Worm (Caenorhabditis elegans) whole organism, young adult: ENCODE data around the gene Y55F3BR.6.

ENCODE experiments used
- B0019.2 ChIP-seq: fragments of 200-800 bp; sonication (Bioruptor generic); conservative IDR thresholded peaks from 2 replicates; pipeline ENCODE4 v1.3.6; 2022; ENCODE audit warnings: missing genetic modification reagents, missing genetic modification characterization, missing compliant biosample characterization
- B0261.1 ChIP-seq: sonication (generic microtip); optimal IDR thresholded peaks from 2 replicates; lab custom pipeline; 2016; ENCODE audit warnings: mild to moderate bottlenecking, missing genetic modification characterization, moderate library complexity, missing compliant biosample characterization
- B0336.3 ChIP-seq: fragments of 200-800 bp; sonication (Bioruptor generic); IDR thresholded peaks from 2 replicates; pipeline ENCODE4 v1.3.6; 2022; ENCODE audit warnings: missing genetic modification characterization, missing compliant biosample characterization
- F23B12.7 ChIP-seq: sonication (generic microtip); optimal IDR thresholded peaks from 2 replicates; lab custom pipeline; 2017; ENCODE audit warnings: missing genetic modification characterization, mild to moderate bottlenecking, missing compliant biosample characterization, antibody characterized with exemption, moderate library complexity; ENCODE audit not compliant: insufficient read depth
- F33H1.4 ChIP-seq: fragments of 200-800 bp; sonication (Bioruptor generic); IDR thresholded peaks from 2 replicates; pipeline ENCODE4 v1.3.6; 2022; ENCODE audit warnings: missing genetic modification reagents, missing genetic modification characterization, missing compliant biosample characterization
- K11D2.4 ChIP-seq: fragments of 200-800 bp; sonication (Bioruptor generic); IDR thresholded peaks from 2 replicates; pipeline ENCODE4 v1.3.6; 2022; ENCODE audit warnings: missing genetic modification reagents, missing genetic modification characterization, missing compliant biosample characterization
- Y53F4B.3 ChIP-seq: fragments of 200-800 bp; sonication (Bioruptor generic); IDR thresholded peaks from 2 replicates; pipeline ENCODE4 v1.3.6; 2022; ENCODE audit warnings: missing genetic modification reagents, missing genetic modification characterization, missing compliant biosample characterization
- Y56A3A.18 ChIP-seq: fragments of 200-800 bp; sonication (Bioruptor generic); IDR thresholded peaks from 2 replicates; pipeline ENCODE4 v1.3.6; 2022; ENCODE audit warnings: missing genetic modification reagents, missing genetic modification characterization, missing compliant biosample characterization
- Y79H2A.3 ChIP-seq: fragments of 200-800 bp; sonication (Bioruptor generic); conservative IDR thresholded peaks from 2 replicates; pipeline ENCODE4 v1.3.6; 2022; ENCODE audit warnings: missing genetic modification reagents, missing genetic modification characterization, missing compliant biosample characterization
- aptf-3 ChIP-seq: fragments of 200-800 bp; sonication (Bioruptor generic); IDR thresholded peaks from 2 replicates; pipeline ENCODE4 v1.3.6; 2022; ENCODE audit warnings: missing genetic modification characterization, missing compliant biosample characterization
- attf-3 ChIP-seq: fragments of 200-800 bp; sonication (Bioruptor generic); conservative IDR thresholded peaks from 2 replicates; pipeline ENCODE4 v1.3.6; 2022; ENCODE audit warnings: missing genetic modification reagents, missing genetic modification characterization, missing compliant biosample characterization
- bed-2 ChIP-seq: fragments of 200-800 bp; sonication (Bioruptor generic); IDR thresholded peaks from 2 replicates; pipeline ENCODE4 v1.3.6; 2022; ENCODE audit warnings: missing genetic modification reagents, missing genetic modification characterization, missing compliant biosample characterization
- cebp-1 ChIP-seq, 2 experiments: fragments of 200-800 bp in 1 of 2; sonication (Bioruptor generic) in 1 of 2; sonication (generic microtip) in 1 of 2; IDR thresholded peaks in 1 of 2; optimal IDR thresholded peaks in 1 of 2; 2 replicates each; pipeline versions ENCODE4 v1.3.6 to Lab custom; 2017 to 2022; ENCODE audit warnings: missing compliant biosample characterization in 2 of 2, missing genetic modification characterization in 2 of 2, mild to moderate bottlenecking in 1 of 2, missing genetic modification reagents in 1 of 2, moderate library complexity in 1 of 2
- ceh-27 ChIP-seq: fragments of 200-800 bp; sonication (Bioruptor generic); optimal IDR thresholded peaks from 2 replicates; lab custom pipeline; 2018; ENCODE audit warnings: mild to moderate bottlenecking, missing genetic modification characterization, moderate library complexity, missing compliant biosample characterization
- die-1 ChIP-seq: sonication (generic microtip); optimal IDR thresholded peaks from 2 replicates; lab custom pipeline; 2016; ENCODE audit warnings: missing genotype, mild to moderate bottlenecking, missing genetic modification characterization, missing compliant biosample characterization
- dpff-1 ChIP-seq: sonication (generic microtip); optimal IDR thresholded peaks from 2 replicates; lab custom pipeline; 2017; ENCODE audit warnings: mild to moderate bottlenecking, missing genetic modification characterization, missing compliant biosample characterization
- egrh-3 ChIP-seq: fragments of 200-800 bp; sonication (Bioruptor generic); IDR thresholded peaks from 2 replicates; pipeline ENCODE4 v1.3.6; 2022; ENCODE audit warnings: missing genetic modification reagents, missing genetic modification characterization, missing compliant biosample characterization
- ekl-4 ChIP-seq: fragments of 200-800 bp; sonication (Bioruptor generic); IDR thresholded peaks from 2 replicates; pipeline ENCODE4 v1.3.6; 2022; ENCODE audit warnings: missing genetic modification reagents, missing genetic modification characterization, missing compliant biosample characterization
- him-1 ChIP-seq: sonication (generic microtip); optimal IDR thresholded peaks from 2 replicates; lab custom pipeline; 2016; ENCODE audit warnings: missing genotype, missing genetic modification reagents, missing genetic modification characterization, missing compliant biosample characterization
- hlh-12 ChIP-seq: sonication (generic microtip); optimal IDR thresholded peaks from 2 replicates; lab custom pipeline; 2016; ENCODE audit warnings: missing genetic modification characterization, missing compliant biosample characterization
- hmg-1.2 ChIP-seq: fragments of 200-800 bp; sonication (Bioruptor generic); IDR thresholded peaks from 2 replicates; pipeline ENCODE4 v1.3.6; 2022; ENCODE audit warnings: missing genetic modification reagents, missing genetic modification characterization, missing compliant biosample characterization
- let-526 ChIP-seq: fragments of 200-800 bp; sonication (Bioruptor generic); IDR thresholded peaks from 2 replicates; pipeline ENCODE4 v1.3.6; 2022; ENCODE audit warnings: missing genetic modification reagents, missing genetic modification characterization, missing compliant biosample characterization
- lin-26 ChIP-seq: fragments of 200-800 bp; sonication (Bioruptor generic); IDR thresholded peaks from 2 replicates; pipeline ENCODE4 v1.3.6; 2022; ENCODE audit warnings: missing genetic modification reagents, missing genetic modification characterization, missing compliant biosample characterization
- lin-40 ChIP-seq: sonication (generic microtip); optimal IDR thresholded peaks from 2 replicates; lab custom pipeline; 2016; ENCODE audit warnings: missing genetic modification characterization, mild to moderate bottlenecking, missing compliant biosample characterization, missing genotype, missing genetic modification reagents
- lin-54 ChIP-seq: fragments of 200-800 bp; sonication (Bioruptor generic); optimal IDR thresholded peaks from 2 replicates; lab custom pipeline; 2018; ENCODE audit warnings: mild to moderate bottlenecking, missing genetic modification characterization, missing compliant biosample characterization
- lsl-1 ChIP-seq: fragments of 200-800 bp; sonication (Bioruptor generic); optimal IDR thresholded peaks from 2 replicates; lab custom pipeline; 2018; ENCODE audit warnings: mild to moderate bottlenecking, missing genetic modification characterization, moderate library complexity, missing compliant biosample characterization
- madf-10 ChIP-seq: sonication (generic microtip); optimal IDR thresholded peaks from 2 replicates; lab custom pipeline; 2016; ENCODE audit warnings: mild to moderate bottlenecking, missing genetic modification characterization, missing compliant biosample characterization
- mcd-1 ChIP-seq: fragments of 200-800 bp; sonication (Bioruptor generic); IDR thresholded peaks from 2 replicates; pipeline ENCODE4 v1.3.6; 2022; ENCODE audit warnings: missing genetic modification reagents, missing genetic modification characterization, missing compliant biosample characterization
- nfya-1 ChIP-seq: sonication (generic microtip); optimal IDR thresholded peaks from 2 replicates; lab custom pipeline; 2017; ENCODE audit warnings: antibody characterized with exemption, missing compliant biosample characterization, missing genetic modification characterization, borderline replicate concordance; ENCODE audit not compliant: insufficient read depth
- nhr-179 ChIP-seq: sonication (generic microtip); optimal IDR thresholded peaks from 2 replicates; lab custom pipeline; 2016; ENCODE audit warnings: mild to moderate bottlenecking, missing genetic modification characterization, missing compliant biosample characterization
- nhr-80 ChIP-seq: sonication (generic microtip); optimal IDR thresholded peaks from 2 replicates; lab custom pipeline; 2016; ENCODE audit warnings: missing genetic modification characterization, missing compliant biosample characterization
- nhr-90 ChIP-seq: sonication (generic microtip); optimal IDR thresholded peaks from 2 replicates; lab custom pipeline; 2016; ENCODE audit warnings: missing genotype, mild to moderate bottlenecking, missing genetic modification characterization, missing compliant biosample characterization
- pbrm-1 ChIP-seq: fragments of 200-800 bp; sonication (Bioruptor generic); IDR thresholded peaks from 2 replicates; pipeline ENCODE4 v1.3.6; 2022; ENCODE audit warnings: missing genetic modification reagents, missing genetic modification characterization, missing compliant biosample characterization
- rcor-1 ChIP-seq: fragments of 200-800 bp; sonication (Bioruptor generic); IDR thresholded peaks from 2 replicates; pipeline ENCODE4 v1.3.6; 2022; ENCODE audit warnings: missing genetic modification reagents, missing genetic modification characterization, missing compliant biosample characterization
- sdz-38 ChIP-seq: sonication (generic microtip); optimal IDR thresholded peaks from 2 replicates; lab custom pipeline; 2016; ENCODE audit warnings: missing genotype, missing genetic modification characterization, missing compliant biosample characterization
- snpc-3.4 ChIP-seq: sonication (generic microtip); optimal IDR thresholded peaks from 2 replicates; lab custom pipeline; 2017; ENCODE audit warnings: missing genetic modification characterization, mild to moderate bottlenecking, missing compliant biosample characterization, antibody characterized with exemption, moderate library complexity, missing genotype, missing genetic modification reagents
- snpc-4 ChIP-seq, 5 experiments: fragments of 150-350 bp in 1 of 5; sonication (generic microtip) in 4 of 5; optimal IDR thresholded peaks; 2 replicates each; lab custom pipeline; 2014 to 2018; ENCODE audit warnings: missing genetic modification characterization in 5 of 5, missing biosample characterization in 3 of 5, antibody characterized with exemption in 2 of 5, mild to moderate bottlenecking in 2 of 5, missing compliant biosample characterization in 2 of 5, missing genotype in 2 of 5, moderate library complexity in 2 of 5, missing genetic modification reagents in 1 of 5
- tbp1 ChIP-seq: fragments of 200-800 bp; sonication (Bioruptor generic); optimal IDR thresholded peaks from 2 replicates; lab custom pipeline; 2018; ENCODE audit warnings: mild to moderate bottlenecking, missing genetic modification characterization, missing compliant biosample characterization
- ztf-18 ChIP-seq: sonication (generic microtip); optimal IDR thresholded peaks from 2 replicates; lab custom pipeline; 2016; ENCODE audit warnings: missing genotype, mild to moderate bottlenecking, missing genetic modification characterization, missing compliant biosample characterization
- ztf-25 ChIP-seq: fragments of 200-800 bp; sonication (Bioruptor generic); IDR thresholded peaks from 2 replicates; pipeline ENCODE4 v1.3.6; 2022; ENCODE audit warnings: missing genetic modification reagents, missing genetic modification characterization, missing compliant biosample characterization
- ztf-28 ChIP-seq: fragments of 200-800 bp; sonication (Bioruptor generic); IDR thresholded peaks from 2 replicates; pipeline ENCODE4 v1.3.6; 2022; ENCODE audit warnings: missing genetic modification reagents, missing genetic modification characterization, missing compliant biosample characterization

Y55F3BR.6 gene

ce11 chrIV:842630-843029 lies 704 bp upstream of the Y55F3BR.6 start (continued):
- TF ChIP-seq aptf-3 (GFP tag; lab: Robert Waterston, UW), result no peak
- peak; percentile 72 for TF ChIP-seq die-1 (tag; lab: Kevin White, UChicago)
- peak; percentile 67 for TF ChIP-seq him-1 (tag; lab: Kevin White, UChicago)
- peak; percentile 56 for TF ChIP-seq hmg-1.2
- TF ChIP-seq hlh-12, result no peak
- TF ChIP-seq ztf-25 (GFP tag; lab: Robert Waterston, UW), result 0 out of 2 replicates have a peak, but pooled peaks have one; percentile 21
- no peak for TF ChIP-seq Y53F4B.3 (GFP tag; lab: Robert Waterston, UW)
- no peak for TF ChIP-seq B0019.2 (GFP tag; lab: Robert Waterston, UW)
- TF ChIP-seq F23B12.7, result peak; percentile 90
- TF ChIP-seq sdz-38, result no peak
- TF ChIP-seq ztf-28 (GFP tag; lab: Robert Waterston, UW), result 0 out of 2 replicates have a peak, but pooled peaks have one; percentile 26
- peak; percentile 4 for TF ChIP-seq nhr-80 (tag; lab: Kevin White, UChicago)
- peak; percentile 30 for TF ChIP-seq ztf-18 (tag; lab: Kevin White, UChicago)
- TF ChIP-seq B0261.1 (tag; lab: Kevin White, UChicago), result peak; percentile 75
- TF ChIP-seq Y79H2A.3 (GFP tag; lab: Robert Waterston, UW), result no peak
- peak; percentile 32 for TF ChIP-seq ceh-27
- TF ChIP-seq let-526, result no peak
- TF ChIP-seq lin-26 (GFP tag; lab: Robert Waterston, UW), result peak; percentile 82
- TF ChIP-seq lin-40 (tag; lab: Kevin White, UChicago), result peak; percentile 41
- no peak for TF ChIP-seq nhr-179 (tag; lab: Kevin White, UChicago)
- TF ChIP-seq cebp-1 (GFP tag; IDR thresholded peaks at IDR 0.05; lab: Robert Waterston, UW), result no peak
- peak; percentile 36 for TF ChIP-seq cebp-1 (tag; optimal IDR thresholded peaks at IDR 0.05; lab: Kevin White, UChicago)
- TF ChIP-seq snpc-3.4, result peak; percentile 21
- TF ChIP-seq egrh-3 (GFP tag; lab: Robert Waterston, UW), result 0 out of 2 replicates have a peak, but pooled peaks have one; percentile 20
- peak; percentile 32; the same call in 1 of the 2 replicates for TF ChIP-seq Y56A3A.18 (GFP tag; lab: Robert Waterston, UW)
- peak; percentile 57; the same call in 1 of the 2 replicates for TF ChIP-seq attf-3
- TF ChIP-seq madf-10 (tag; lab: Kevin White, UChicago), result no peak
- no peak for TF ChIP-seq dpff-1 (tag; lab: Kevin White, UChicago)
- peak; percentile 30 for TF ChIP-seq lsl-1 (GFP tag; lab: Kevin White, UChicago)
- peak; percentile 28 for TF ChIP-seq lin-54 (GFP tag; lab: Kevin White, UChicago)
- TF ChIP-seq mcd-1 (GFP tag; lab: Robert Waterston, UW), result peak; percentile 70
- TF ChIP-seq nhr-90 (tag; lab: Kevin White, UChicago), result peak; percentile 52
- no peak for TF ChIP-seq rcor-1 (GFP tag; lab: Robert Waterston, UW)
- peak; percentile 94 for TF ChIP-seq tbp1
- no peak for TF ChIP-seq K11D2.4 (GFP tag; lab: Robert Waterston, UW)
- TF ChIP-seq snpc-4 (GFP tag; optimal IDR thresholded peaks at IDR 0.05; lab: Kevin White, UChicago), result no peak
- TF ChIP-seq snpc-4 (tag; optimal IDR thresholded peaks at IDR 0.05; lab: Kevin White, UChicago), result peak; percentile 6 to 84 (median 60)
- no peak for TF ChIP-seq nfya-1
- no peak for TF ChIP-seq F33H1.4 (GFP tag; lab: Robert Waterston, UW)
- peak; percentile 38; the same call in 1 of the 2 replicates for TF ChIP-seq B0336.3
- TF ChIP-seq pbrm-1 (GFP tag; lab: Robert Waterston, UW), result 0 out of 2 replicates have a peak, but pooled peaks have one; percentile 32
- peak; percentile 38; the same call in 1 of the 2 replicates for TF ChIP-seq ekl-4 (GFP tag; lab: Robert Waterston, UW)
- TF ChIP-seq bed-2 (GFP tag; lab: Robert Waterston, UW), result no peak
